Fruit fly (Drosophila melanogaster) whole organism, larva: Measurements from ENCODE around the gene CG13398.
A peak's percentile ranks its signal among the peaks of the same experiment; 100 is the strongest.

Experiments
- noc ChIP-seq: fragments of 200-800 bp; sonication (Bioruptor generic); optimal IDR thresholded peaks from 3 replicates; lab custom pipeline; 2019; ENCODE audit warnings: missing biosample characterization, mild to moderate bottlenecking, missing genetic modification characterization, moderate library complexity

The CG13398 gene

dm6 chr2L:8414887-8415883 lies at the start of gene CG13398, which contains the start of gene Akap200:
Gene CG13398 (minus strand): TSS chr2L:8415256.
Gene Akap200 (plus strand): TSS chr2L:8415690.
- TF ChIP-seq noc (tag; lab: Kevin White, UChicago): no peak

dm6 chr2L:8464107-8464582 lies 49.1 kb upstream of the CG13398 start, which contains the start of gene prg:
Gene prg (plus strand): TSS chr2L:8464488.
- peak; percentile 34 for TF ChIP-seq noc (tag; lab: Kevin White, UChicago)

dm6 chr2L:8463144-8464106 lies 48.4 kb upstream of the CG13398 start, which contains the start of gene Agpat2:
Gene Agpat2 (minus strand): TSS chr2L:8463994.
- peak; percentile 55 for TF ChIP-seq noc (tag; lab: Kevin White, UChicago)

- TF ChIP-seq noc (tag; lab: Kevin White, UChicago): peak; percentile 24
These were observed 46.9 kb upstream of the CG13398 start for dm6 chr2L:8461782-8462453.

dm6 chr2L:8451497-8451896 lies 36.4 kb upstream of the CG13398 start:
- TF ChIP-seq noc (tag; lab: Kevin White, UChicago): no peak

dm6 chr2L:8449358-8449757 lies 34.3 kb upstream of the CG13398 start, which contains the start of gene Aasdh:
Gene Aasdh (minus strand): TSS chr2L:8449576.
- TF ChIP-seq noc (tag; lab: Kevin White, UChicago): no peak

dm6 chr2L:8442147-8442546 lies 27.1 kb upstream of the CG13398 start, which contains the start of gene CG31897:
Gene CG31897 (plus strand): TSS chr2L:8442447.
- TF ChIP-seq noc (tag; lab: Kevin White, UChicago): no peak

- TF ChIP-seq noc (tag; lab: Kevin White, UChicago): no peak
These were observed 23.0 kb upstream of the CG13398 start, which contains the start of gene mus201 for dm6 chr2L:8438052-8438451. Gene mus201 (plus strand): TSS chr2L:8438169.

dm6 chr2L:8437176-8437575 lies 22.1 kb upstream of the CG13398 start, which contains the start of the genes D12 and Chrac-14:
Gene D12 (minus strand): TSS chr2L:8437365.
Gene Chrac-14 (plus strand): TSS chr2L:8437405.
- TF ChIP-seq noc (tag; lab: Kevin White, UChicago): no peak

dm6 chr2L:8433512-8433911 lies 18.5 kb upstream of the CG13398 start, which contains the start of gene grk:
Gene grk (minus strand): TSS chr2L:8433598.
- no peak for TF ChIP-seq noc (tag; lab: Kevin White, UChicago)

- no peak for TF ChIP-seq noc (tag; lab: Kevin White, UChicago)
These were observed 17.1 kb upstream of the CG13398 start for dm6 chr2L:8432130-8432529.

- no peak for TF ChIP-seq noc (tag; lab: Kevin White, UChicago)
These were observed 11.7 kb upstream of the CG13398 start for dm6 chr2L:8426801-8427200.

- TF ChIP-seq noc (tag; lab: Kevin White, UChicago): no peak
These were observed 11.1 kb upstream of the CG13398 start for dm6 chr2L:8425962-8426759.

- no peak for TF ChIP-seq noc (tag; lab: Kevin White, UChicago)
These were observed 10.2 kb upstream of the CG13398 start for dm6 chr2L:8425212-8425611.
